Fruit fly (Drosophila melanogaster): ENCODE data around the gene Ddr.

dm6 chr2L:6252258-6253004 lies 492 bp upstream of the Ddr start:
- TF ChIP-seq CG7368 (GFP tag; optimal IDR thresholded peaks at IDR 0.05) (no peak), spab (GFP tag; optimal IDR thresholded peaks at IDR 0.05) (no peak), eg (GFP tag; IDR thresholded peaks at IDR 0.05) (peak; percentile 45; the same call in 2 of the 3 replicates), CG10631 (GFP tag; optimal IDR thresholded peaks at IDR 0.05) (no peak), CG8632 (GFP tag; optimal IDR thresholded peaks at IDR 0.05) (no peak), fd59A (GFP tag; optimal IDR thresholded peaks at IDR 0.05) (peak; percentile 12), CG4318 (GFP tag; optimal IDR thresholded peaks at IDR 0.05) (no peak), CG8319 (GFP tag; optimal IDR thresholded peaks at IDR 0.05) (no peak), CG11762 (GFP tag; optimal IDR thresholded peaks at IDR 0.05; ENCODE audit: insufficient read depth) (no peak), lz (GFP tag; optimal IDR thresholded peaks at IDR 0.05) (no peak), Sox14 (GFP tag; optimal IDR thresholded peaks at IDR 0.05) (no peak), OdsH (GFP tag; optimal IDR thresholded peaks at IDR 0.05) (no peak), CG11902 (GFP tag; optimal IDR thresholded peaks at IDR 0.05) (no peak)

All from whole organism, prepupa.